Fruit fly (Drosophila melanogaster): Measurements from ENCODE around the gene CG12817.
A peak's percentile ranks its signal among the peaks of the same experiment; 100 is the strongest.

CG12817 gene

DNA sequence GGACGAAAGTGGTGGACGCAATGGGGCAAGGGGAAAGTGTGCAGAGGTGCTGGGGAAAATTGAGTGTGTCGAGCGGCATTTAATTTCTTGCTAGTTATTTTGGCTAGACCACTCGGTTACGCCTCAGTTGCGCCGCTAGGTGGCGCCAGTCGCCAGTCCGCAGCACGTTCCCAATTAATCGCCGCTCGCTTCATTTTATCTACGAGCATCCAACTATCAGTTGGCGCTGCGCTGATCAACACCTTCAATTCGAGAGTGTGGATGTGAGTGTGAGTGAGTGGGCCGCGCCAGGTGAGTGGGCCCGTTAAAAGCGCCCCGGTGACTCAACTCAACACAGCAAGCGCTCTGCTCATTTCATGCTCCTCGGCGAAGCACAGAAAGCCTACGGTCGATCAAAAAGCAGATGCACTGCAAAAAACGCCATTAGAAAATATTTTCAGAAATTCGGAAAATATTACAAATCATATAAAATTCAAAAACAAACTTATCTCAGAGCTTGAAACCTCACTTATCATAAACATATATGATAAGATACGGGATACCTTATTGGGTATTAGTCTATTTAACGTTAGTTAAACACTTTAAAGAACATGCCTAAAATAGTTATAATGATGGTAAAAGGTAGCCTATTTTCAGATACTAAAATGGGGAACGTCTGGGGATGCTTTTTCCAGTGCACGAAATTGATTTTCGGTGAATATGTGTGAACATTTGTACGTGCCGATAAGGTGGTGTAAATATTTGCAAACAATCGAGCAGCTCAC, 43.8 kb upstream of the CG12817 start (continued):
- TF ChIP-seq CG4730 (GFP tag; IDR thresholded peaks at IDR 0.05) (peak; percentile 55), H15 (GFP tag; IDR thresholded peaks at IDR 0.05) (peak; percentile 44; the same call in 1 of the 3 replicates), ftz-f1 (GFP tag; optimal IDR thresholded peaks at IDR 0.05) (no peak), salm (tag; optimal IDR thresholded peaks at IDR 0.05) (peak; percentile 60), CG10209 (GFP tag; optimal IDR thresholded peaks at IDR 0.05) (peak; percentile 86), D19A (tag; optimal IDR thresholded peaks at IDR 0.05) (peak; percentile 79), CG6254 (GFP tag; optimal IDR thresholded peaks at IDR 0.05) (peak; percentile 56), CG8478 (optimal IDR thresholded peaks at IDR 0.05) (no peak), danr (GFP tag; IDR thresholded peaks at IDR 0.05) (peak; percentile 54; the same call in 1 of the 2 replicates), Six4 (GFP tag; optimal IDR thresholded peaks at IDR 0.05) (peak; percentile 23), dpn (GFP tag; optimal IDR thresholded peaks at IDR 0.05) (peak; percentile 74 to 76), CG13894 (tag; optimal IDR thresholded peaks at IDR 0.05) (peak; percentile 64), CG43689 (GFP tag; IDR thresholded peaks at IDR 0.05) (0 out of 2 replicates have a peak, but pooled peaks have one; percentile 8), ac (GFP tag; optimal IDR thresholded peaks at IDR 0.05) (no peak), CG16813 (GFP tag; IDR thresholded peaks at IDR 0.05; ENCODE audit: partially characterized antibody) (no peak), CG11456 (GFP tag; IDR thresholded peaks at IDR 0.05) (peak; percentile 66; the same call in 1 of the 3 replicates), MTF-1 (GFP tag; optimal IDR thresholded peaks at IDR 0.05; ENCODE audit: borderline replicate concordance) (no peak), CG5953 (GFP tag; IDR thresholded peaks at IDR 0.05) (0 out of 2 replicates have a peak, but pooled peaks have one; percentile 23), pan (optimal IDR thresholded peaks at IDR 0.05) (no peak), pan (GFP tag; optimal IDR thresholded peaks at IDR 0.05 in 1 of 2, IDR thresholded peaks at IDR 0.05 in 1 of 2) (peak in 1 of 2 experiments; percentile 76), pho (GFP tag; optimal IDR thresholded peaks at IDR 0.05) (peak; percentile 83), CG12155 (GFP tag; optimal IDR thresholded peaks at IDR 0.05) (peak; percentile 81), CG6654 (GFP tag; optimal IDR thresholded peaks at IDR 0.05) (peak; percentile 58), CG12219 (GFP tag; optimal IDR thresholded peaks at IDR 0.05) (peak; percentile 76), Nf-YC (tag; optimal IDR thresholded peaks at IDR 0.05) (peak; percentile 67), CG7987 (GFP tag; optimal IDR thresholded peaks at IDR 0.05) (peak; percentile 28), Lim3 (GFP tag; IDR thresholded peaks at IDR 0.05) (no peak), BtbVII (GFP tag; optimal IDR thresholded peaks at IDR 0.05) (peak; percentile 76), CG34422 (GFP tag; IDR thresholded peaks at IDR 0.05) (peak; percentile 53; the same call in 2 of the 3 replicates), CG10147 (GFP tag; optimal IDR thresholded peaks at IDR 0.05) (peak; percentile 81), org-1 (GFP tag; optimal IDR thresholded peaks at IDR 0.05) (peak; percentile 84), CG4328 (GFP tag; optimal IDR thresholded peaks at IDR 0.05) (peak; percentile 69), vvl (GFP tag; IDR thresholded peaks at IDR 0.05) (peak; percentile 83), bsh (GFP tag; optimal IDR thresholded peaks at IDR 0.05) (peak in 1 of 2 experiments; percentile 77), ab (GFP tag; optimal IDR thresholded peaks at IDR 0.05) (peak; percentile 31), zen (tag; optimal IDR thresholded peaks at IDR 0.05) (peak; percentile 56), sisA (GFP tag; IDR thresholded peaks at IDR 0.05) (peak; percentile 73), sob (GFP tag; IDR thresholded peaks at IDR 0.05) (peak; percentile 71), mld (GFP tag; IDR thresholded peaks at IDR 0.05; ENCODE audit: partially characterized antibody) (no peak), HLHmδ (GFP tag; optimal IDR thresholded peaks at IDR 0.05) (no peak), Dbx (GFP tag; IDR thresholded peaks at IDR 0.05) (peak; percentile 65; the same call in 2 of the 3 replicates), luna (GFP tag; optimal IDR thresholded peaks at IDR 0.05) (no peak), cad (GFP tag; optimal IDR thresholded peaks at IDR 0.05) (no peak), Pdp1 (GFP tag; optimal IDR thresholded peaks at IDR 0.05) (peak; percentile 62 to 75), E2f1 (GFP tag; IDR thresholded peaks at IDR 0.05) (peak; percentile 73), so (GFP tag; IDR thresholded peaks at IDR 0.05) (peak; percentile 74; the same call in 1 of the 3 replicates), dan (GFP tag; IDR thresholded peaks at IDR 0.05) (no peak), Dip2 (GFP tag; IDR thresholded peaks at IDR 0.05) (no peak; the same call in 1 of the 2 replicates), CG6272 (GFP tag; IDR thresholded peaks at IDR 0.05) (peak; percentile 44)
